Worm (Caenorhabditis elegans) whole organism, L1 larva: ENCODE results near the gene ndub-8.

Experiments
- alr-1 ChIP-seq: fragments of 200-800 bp; sonication (Bioruptor generic); optimal IDR thresholded peaks from 2 replicates; lab custom pipeline; 2018; ENCODE audit warnings: borderline replicate concordance, mild to moderate bottlenecking, missing genetic modification characterization, missing compliant biosample characterization
- aly-2 ChIP-seq: fragments of 150-350 bp; optimal IDR thresholded peaks from 2 replicates; lab custom pipeline; 2014; ENCODE audit warnings: missing biosample characterization, missing genetic modification characterization
- ama-1 ChIP-seq: fragments of 150-350 bp; optimal IDR thresholded peaks from 2 replicates; lab custom pipeline; 2014
- blmp-1 ChIP-seq: fragments of 150-350 bp; optimal IDR thresholded peaks from 2 replicates; lab custom pipeline; 2014; ENCODE audit warnings: missing biosample characterization, missing genetic modification characterization
- egl-27 ChIP-seq, 2 experiments: fragments of 150-350 bp in 1 of 2; sonication (generic microtip); optimal IDR thresholded peaks; 3 replicates each; lab custom pipeline; 2017 to 2018; ENCODE audit warnings: missing biosample characterization in 2 of 2, missing genetic modification characterization in 2 of 2, missing genetic modification reagents in 2 of 2
- lin-39 ChIP-seq: fragments of 150-350 bp; optimal IDR thresholded peaks from 2 replicates; lab custom pipeline; 2014; ENCODE audit warnings: missing biosample characterization, missing genetic modification reagents, missing genetic modification characterization
- lsy-2 ChIP-seq, 2 experiments: fragments of 150-350 bp; optimal IDR thresholded peaks; 2 replicates each; lab custom pipeline; 2014; ENCODE audit warnings: missing biosample characterization in 2 of 2, missing genetic modification characterization in 2 of 2
- mab-9 ChIP-seq: fragments of 200-800 bp; sonication (Bioruptor generic); IDR thresholded peaks from 2 replicates; pipeline ENCODE4 v1.3.6; 2022; ENCODE audit warnings: missing genetic modification reagents, missing genetic modification characterization, missing compliant biosample characterization
- nhr-12 ChIP-seq: sonication (generic microtip); optimal IDR thresholded peaks from 2 replicates; lab custom pipeline; 2017; ENCODE audit warnings: missing biosample characterization, missing genetic modification characterization
- pqm-1 ChIP-seq: sonication (generic microtip); optimal IDR thresholded peaks from 3 replicates; lab custom pipeline; 2017; ENCODE audit warnings: missing biosample characterization, missing genetic modification characterization
- swsn-7 ChIP-seq: sonication (generic microtip); optimal IDR thresholded peaks from 2 replicates; lab custom pipeline; 2016; ENCODE audit warnings: missing genetic modification characterization, missing compliant biosample characterization
- tbx-2 ChIP-seq: sonication (generic microtip); optimal IDR thresholded peaks from 2 replicates; lab custom pipeline; 2016; ENCODE audit warnings: missing genetic modification characterization, missing compliant biosample characterization

DNA sequence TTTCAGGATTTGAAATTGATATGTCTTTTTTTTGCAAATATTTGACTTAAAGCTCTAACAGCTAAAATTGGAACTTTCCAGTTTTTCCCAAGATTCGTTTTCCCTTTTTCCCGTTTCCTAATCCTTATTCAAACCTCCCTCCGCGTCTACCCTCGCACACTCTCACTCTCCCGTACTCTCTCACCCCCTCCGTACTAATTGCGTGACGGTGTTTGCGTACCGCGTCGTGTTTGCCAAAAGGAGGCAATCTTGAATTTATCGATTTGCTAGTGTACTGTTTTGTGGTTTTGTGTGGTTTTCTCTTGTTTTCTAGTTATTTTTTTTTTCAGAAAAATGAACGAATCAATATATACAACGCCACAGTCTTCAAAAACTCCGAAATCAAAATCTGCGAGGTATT, 35.9 kb downstream of the ndub-8 start, which contains the start of gene citk-1:
- TF ChIP-seq pqm-1 (tag; lab: Kevin White, UChicago) (no peak), tbx-2 (peak; percentile 75), swsn-7 (peak; percentile 73), mab-9 (GFP tag; lab: Robert Waterston, UW) (no peak), aly-2 (tag; lab: Kevin White, UChicago) (peak; percentile 28), lsy-2 (tag; optimal IDR thresholded peaks at IDR 0.05; lab: Kevin White, UChicago) (peak; percentile 85 to 92), ama-1 (lab: Kevin White, UChicago) (no peak), blmp-1 (tag; lab: Kevin White, UChicago) (peak; percentile 88), alr-1 (tag; lab: Kevin White, UChicago) (no peak), lin-39 (no peak), egl-27 (tag; optimal IDR thresholded peaks at IDR 0.05; lab: Kevin White, UChicago) (no peak), nhr-12 (no peak)
